ENCODE assay signal across 2 fruit fly cellular contexts in genomic region chr3R:29059385-29059784, dm6.
TF ChIP-seq lines count a peak whose summit lies in the region.

No protein-coding gene starts in this region.

- TF ChIP-seq CTCF in whole organism, embryonic (GFP tag; optimal IDR thresholded peaks at IDR 0.05; lab: Kevin White, UChicago): no peak

TF ChIP-seq in whole organism, adult, 20 proteins besides CTCF, POLR2A, EP300 and RAD21:
- no peak for TF ChIP-seq cnc (optimal IDR thresholded peaks at IDR 0.05; lab: Kevin White, UChicago)
- TF ChIP-seq bab1 (GFP tag; optimal IDR thresholded peaks at IDR 0.05; lab: Kevin White, UChicago): no peak
- no peak for TF ChIP-seq cic (GFP tag; optimal IDR thresholded peaks at IDR 0.05; lab: Kevin White, UChicago)
- no peak for TF ChIP-seq CG1620 (GFP tag; optimal IDR thresholded peaks at IDR 0.05; lab: Kevin White, UChicago)
- peak; percentile 11 for TF ChIP-seq Mnt (GFP tag; optimal IDR thresholded peaks at IDR 0.05; lab: Kevin White, UChicago)
- no peak for TF ChIP-seq Hr96 (GFP tag; optimal IDR thresholded peaks at IDR 0.05; lab: Kevin White, UChicago)
- TF ChIP-seq CG7101 (tag; optimal IDR thresholded peaks at IDR 0.05; lab: Kevin White, UChicago): no peak
- no peak for TF ChIP-seq tj (GFP tag; optimal IDR thresholded peaks at IDR 0.05; lab: Kevin White, UChicago)

TF ChIP-seq in whole organism, embryonic, 481 proteins besides CTCF, POLR2A, EP300 and RAD21:
- peak; percentile 21 for TF ChIP-seq grn (GFP tag; optimal IDR thresholded peaks at IDR 0.05; lab: Kevin White, UChicago)
- no peak for TF ChIP-seq CG12744 (GFP tag; optimal IDR thresholded peaks at IDR 0.05; lab: Kevin White, UChicago)
- TF ChIP-seq crol (GFP tag; IDR thresholded peaks at IDR 0.05; lab: Robert Waterston, UW): 0 out of 2 replicates have a peak, but pooled peaks have one; percentile 14
- TF ChIP-seq GATAe (GFP tag; conservative IDR thresholded peaks at IDR 0.05; lab: Robert Waterston, UW): peak; percentile 70
- peak; percentile 5 for TF ChIP-seq sug (tag; optimal IDR thresholded peaks at IDR 0.05; lab: Kevin White, UChicago)
- TF ChIP-seq CG34376 (GFP tag; optimal IDR thresholded peaks at IDR 0.05; lab: Kevin White, UChicago): peak; percentile 5
- TF ChIP-seq ranshi (GFP tag; IDR thresholded peaks at IDR 0.05; lab: Robert Waterston, UW): no peak
- peak; percentile 66 for TF ChIP-seq sd (tag; optimal IDR thresholded peaks at IDR 0.05; lab: Kevin White, UChicago)
